Fruit fly (Drosophila melanogaster) whole organism: ENCODE data around the gene CG16727.

Experiments used
- pan ChIP-seq: fragments of >200 bp; optimal IDR thresholded peaks from 2 replicates; lab custom pipeline; 2017
- psq ChIP-seq: fragments of >200 bp; optimal IDR thresholded peaks from 2 replicates; lab custom pipeline; 2017
- usp ChIP-seq: fragments of >200 bp; optimal IDR thresholded peaks from 2 replicates; lab custom pipeline; 2017; ENCODE audit warnings: missing biosample characterization, missing genetic modification characterization, mixed read lengths

DNA sequence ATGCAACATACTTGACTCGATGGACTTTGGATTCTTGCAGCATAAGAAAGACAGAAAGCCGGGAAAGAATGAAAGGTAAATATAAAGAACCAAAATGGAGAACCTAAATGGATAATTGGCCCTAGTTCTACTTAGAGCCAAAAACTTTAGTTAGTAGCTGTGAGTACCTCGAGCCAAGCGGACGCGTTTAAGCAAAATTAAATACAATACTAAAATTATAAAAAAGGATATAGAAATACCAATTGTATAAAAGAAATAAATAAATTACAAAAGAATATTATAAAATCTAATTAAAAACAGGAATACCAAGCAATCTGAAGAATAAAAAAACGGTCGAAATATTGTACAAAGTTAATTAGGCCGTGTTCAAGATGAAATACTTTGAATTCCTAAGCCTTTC lies 21.5 kb downstream of the CG16727 start, which contains the start of gene CG34138:
- TF ChIP-seq psq: no peak
- no peak for TF ChIP-seq pan (lab: Kevin White, UChicago)
- TF ChIP-seq usp (GFP tag; lab: Kevin White, UChicago): no peak
